Worm (Caenorhabditis elegans) whole organism, L2 larva: ENCODE results near the gene spn-4.
A peak's percentile ranks its signal among the peaks of the same experiment; 100 is the strongest.

Source experiments
- C34F6.9 ChIP-seq: fragments of 150-350 bp; optimal IDR thresholded peaks from 2 replicates; lab custom pipeline; 2014; ENCODE audit warnings: missing biosample characterization, missing genetic modification characterization
- F13H6.1 ChIP-seq: sonication (generic microtip); optimal IDR thresholded peaks from 2 replicates; lab custom pipeline; 2016; ENCODE audit warnings: missing genetic modification characterization, missing compliant biosample characterization
- R02D3.7 ChIP-seq: fragments of 150-350 bp; optimal IDR thresholded peaks from 2 replicates; lab custom pipeline; 2014; ENCODE audit warnings: missing biosample characterization, missing genetic modification characterization
- Y55F3AM.14 ChIP-seq: fragments of 200-800 bp; sonication (Bioruptor generic); optimal IDR thresholded peaks from 2 replicates; lab custom pipeline; 2018; ENCODE audit warnings: mild to moderate bottlenecking, missing genetic modification characterization, missing compliant biosample characterization
- ZK546.5 ChIP-seq: sonication (generic microtip); optimal IDR thresholded peaks from 2 replicates; lab custom pipeline; 2017; ENCODE audit warnings: missing biosample characterization, missing genetic modification characterization
- aly-2 ChIP-seq: fragments of 150-350 bp; optimal IDR thresholded peaks from 2 replicates; lab custom pipeline; 2014; ENCODE audit warnings: missing biosample characterization, missing genetic modification characterization
- blmp-1 ChIP-seq: sonication (generic microtip); optimal IDR thresholded peaks from 2 replicates; lab custom pipeline; 2017; ENCODE audit warnings: missing genetic modification characterization, mild to moderate bottlenecking, missing compliant biosample characterization, antibody characterized with exemption, moderate library complexity; ENCODE audit not compliant: insufficient read depth
- ceh-16 ChIP-seq: fragments of 150-350 bp; optimal IDR thresholded peaks from 2 replicates; lab custom pipeline; 2014; ENCODE audit warnings: missing biosample characterization, missing genetic modification characterization
- crh-2 ChIP-seq: sonication (generic microtip); optimal IDR thresholded peaks from 2 replicates; lab custom pipeline; 2017; ENCODE audit warnings: missing biosample characterization, missing genetic modification characterization
- dmd-4 ChIP-seq: sonication (generic microtip); optimal IDR thresholded peaks from 2 replicates; lab custom pipeline; 2017; ENCODE audit warnings: missing biosample characterization, missing genetic modification characterization
- egl-27 ChIP-seq: sonication (generic microtip); optimal IDR thresholded peaks from 3 replicates; lab custom pipeline; 2017; ENCODE audit warnings: missing biosample characterization, missing genetic modification reagents, missing genetic modification characterization
- elt-3 ChIP-seq: sonication (generic microtip); optimal IDR thresholded peaks from 2 replicates; lab custom pipeline; 2017; ENCODE audit warnings: missing biosample characterization, missing genetic modification characterization
- fos-1 ChIP-seq: fragments of 150-350 bp; optimal IDR thresholded peaks from 2 replicates; lab custom pipeline; 2014; ENCODE audit warnings: missing biosample characterization, missing genetic modification characterization
- lin-11 ChIP-seq: fragments of 150-350 bp; sonication (generic microtip); optimal IDR thresholded peaks from 2 replicates; lab custom pipeline; 2014; ENCODE audit warnings: missing biosample characterization, missing genetic modification characterization, inconsistent platforms, mixed read lengths
- lin-13 ChIP-seq: fragments of 150-350 bp; optimal IDR thresholded peaks from 2 replicates; lab custom pipeline; 2014; ENCODE audit warnings: missing biosample characterization, missing genetic modification reagents, missing genetic modification characterization
- lin-39 ChIP-seq: fragments of 150-350 bp; optimal IDR thresholded peaks from 2 replicates; lab custom pipeline; 2014; ENCODE audit warnings: missing biosample characterization, missing genetic modification reagents, missing genetic modification characterization
- lsy-2 ChIP-seq, 2 experiments: fragments of 150-350 bp in 1 of 2; sonication (generic microtip) in 1 of 2; optimal IDR thresholded peaks; 2 replicates each; lab custom pipeline; 2014 to 2017; ENCODE audit warnings: missing biosample characterization in 2 of 2, missing genetic modification characterization in 2 of 2
- mab-5 ChIP-seq: fragments of 150-350 bp; optimal IDR thresholded peaks from 2 replicates; lab custom pipeline; 2014; ENCODE audit warnings: missing biosample characterization, missing genetic modification characterization
- mbf-1 ChIP-seq: sonication (generic microtip); optimal IDR thresholded peaks from 2 replicates; lab custom pipeline; 2017; ENCODE audit warnings: missing biosample characterization, missing genetic modification characterization
- mdl-1 ChIP-seq, 2 experiments: fragments of 150-350 bp in 1 of 2; sonication (generic microtip) in 1 of 2; optimal IDR thresholded peaks; 2 replicates each; lab custom pipeline; 2017; ENCODE audit warnings: missing biosample characterization in 2 of 2, missing genetic modification characterization in 2 of 2
- nhr-129 ChIP-seq: fragments of 150-350 bp; optimal IDR thresholded peaks from 2 replicates; lab custom pipeline; 2014; ENCODE audit warnings: missing biosample characterization, missing genetic modification characterization
- nhr-21 ChIP-seq: fragments of 150-350 bp; optimal IDR thresholded peaks from 2 replicates; lab custom pipeline; 2014; ENCODE audit warnings: missing biosample characterization, missing genetic modification characterization
- nhr-23 ChIP-seq: fragments of 150-350 bp; optimal IDR thresholded peaks from 2 replicates; lab custom pipeline; 2014; ENCODE audit warnings: missing biosample characterization, missing genetic modification reagents, missing genetic modification characterization
- nhr-237 ChIP-seq: fragments of 150-350 bp; optimal IDR thresholded peaks from 2 replicates; lab custom pipeline; 2014; ENCODE audit warnings: missing biosample characterization, missing genetic modification characterization
- nhr-25 ChIP-seq: fragments of 150-350 bp; sonication (generic microtip); optimal IDR thresholded peaks from 3 replicates; lab custom pipeline; 2014; ENCODE audit warnings: missing biosample characterization, missing genetic modification characterization
- nhr-6 ChIP-seq: fragments of 150-350 bp; optimal IDR thresholded peaks from 2 replicates; lab custom pipeline; 2014; ENCODE audit warnings: missing biosample characterization, missing genetic modification characterization
- nhr-77 ChIP-seq: fragments of 150-350 bp; optimal IDR thresholded peaks from 2 replicates; lab custom pipeline; 2014; ENCODE audit warnings: missing biosample characterization, missing genetic modification characterization
- sem-4 ChIP-seq: fragments of 150-350 bp; optimal IDR thresholded peaks from 2 replicates; lab custom pipeline; 2014; ENCODE audit warnings: missing biosample characterization, missing genetic modification reagents, missing genetic modification characterization
- skn-1 ChIP-seq: sonication (generic microtip); optimal IDR thresholded peaks from 2 replicates; lab custom pipeline; 2017; ENCODE audit warnings: missing biosample characterization, missing genetic modification characterization
- sma-3 ChIP-seq: sonication (generic microtip); optimal IDR thresholded peaks from 2 replicates; lab custom pipeline; 2016; ENCODE audit warnings: missing genetic modification reagents, missing genetic modification characterization, missing compliant biosample characterization
- sma-9 ChIP-seq, 2 experiments: fragments of 150-350 bp in 1 of 2; sonication (generic microtip) in 1 of 2; optimal IDR thresholded peaks; 2 replicates each; lab custom pipeline; 2014 to 2016; ENCODE audit warnings: missing genetic modification characterization in 2 of 2, mild to moderate bottlenecking in 1 of 2, missing biosample characterization in 1 of 2, missing compliant biosample characterization in 1 of 2, missing genetic modification reagents in 1 of 2, moderate library complexity in 1 of 2
- snpc-4 ChIP-seq: fragments of 150-350 bp; optimal IDR thresholded peaks from 2 replicates; lab custom pipeline; 2014; ENCODE audit warnings: missing biosample characterization, missing genetic modification characterization
- unc-39 ChIP-seq: fragments of 150-350 bp; optimal IDR thresholded peaks from 2 replicates; lab custom pipeline; 2014; ENCODE audit warnings: missing biosample characterization, missing genetic modification characterization
- unc-55 ChIP-seq: fragments of 150-350 bp; sonication (generic microtip); optimal IDR thresholded peaks from 3 replicates; lab custom pipeline; 2014; ENCODE audit warnings: missing biosample characterization, missing genetic modification reagents, missing genetic modification characterization
- unc-62 ChIP-seq: fragments of 150-350 bp; optimal IDR thresholded peaks from 2 replicates; lab custom pipeline; 2014; ENCODE audit warnings: missing biosample characterization, missing genetic modification reagents, missing genetic modification characterization
- ztf-1 ChIP-seq: fragments of 200-800 bp; sonication (Bioruptor generic); conservative IDR thresholded peaks from 2 replicates; pipeline ENCODE4 v1.3.6; 2022; ENCODE audit warnings: missing genetic modification characterization, missing compliant biosample characterization
- ztf-4 ChIP-seq: fragments of 150-350 bp; optimal IDR thresholded peaks from 2 replicates; lab custom pipeline; 2014; ENCODE audit warnings: missing biosample characterization, missing genetic modification characterization

Gene spn-4

DNA sequence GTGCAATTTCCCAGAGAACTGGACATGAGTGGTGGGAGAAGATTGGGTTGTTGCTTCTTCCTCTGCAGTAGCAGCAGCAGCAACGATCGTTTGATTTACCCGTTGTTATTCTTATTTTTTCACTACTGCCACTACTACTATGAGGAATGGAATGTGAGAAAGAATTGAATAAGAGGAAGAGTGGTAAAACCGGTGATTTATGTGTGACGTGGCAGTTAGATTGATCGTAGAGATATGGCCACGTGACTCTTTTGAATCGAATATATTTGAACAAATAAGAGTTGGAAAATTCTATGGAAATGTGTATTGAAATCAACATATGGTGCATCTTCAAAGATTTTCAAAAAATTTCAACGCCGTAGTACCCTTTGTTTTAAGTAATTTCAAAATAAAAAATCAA lies 11.6 kb upstream of the spn-4 start:
- peak; percentile 7 for TF ChIP-seq C34F6.9
- TF ChIP-seq nhr-6 = no peak
- no peak for TF ChIP-seq elt-3 (tag; lab: Kevin White, UChicago)
- no peak for TF ChIP-seq unc-39
- no peak for TF ChIP-seq sma-9 (GFP tag; optimal IDR thresholded peaks at IDR 0.05; lab: Kevin White, UChicago)
- TF ChIP-seq sma-9 (tag; optimal IDR thresholded peaks at IDR 0.05; lab: Kevin White, UChicago) = no peak
- no peak for TF ChIP-seq dmd-4 (tag; lab: Kevin White, UChicago)
- no peak for TF ChIP-seq ztf-4 (tag; lab: Kevin White, UChicago)
- TF ChIP-seq mdl-1 (tag; optimal IDR thresholded peaks at IDR 0.05; lab: Kevin White, UChicago) = no peak
- peak; percentile 83 for TF ChIP-seq crh-2 (tag; lab: Kevin White, UChicago)
- TF ChIP-seq snpc-4 = no peak

ce11 chrV:6793744-6794239 lies 9.1 kb upstream of the spn-4 start, which contains the start of gene ZC404.1:
ZC404.1 (plus strand) TSS chrV:6794189.
- no peak for TF ChIP-seq crh-2 (tag; lab: Kevin White, UChicago)
- TF ChIP-seq skn-1 = no peak
- TF ChIP-seq blmp-1 (tag; lab: Kevin White, UChicago) = no peak
- no peak for TF ChIP-seq unc-62 (GFP tag; lab: Kevin White, UChicago)
- no peak for TF ChIP-seq mab-5 (tag; lab: Kevin White, UChicago)
- peak; percentile 6 for TF ChIP-seq nhr-129 (tag; lab: Kevin White, UChicago)
- no peak for TF ChIP-seq lin-11 (tag; lab: Kevin White, UChicago)
- TF ChIP-seq unc-55 (GFP tag; lab: Kevin White, UChicago) = peak; percentile 38
- TF ChIP-seq fos-1 = no peak
- no peak for TF ChIP-seq sem-4 (tag; lab: Kevin White, UChicago)
- peak; percentile 27 for TF ChIP-seq ceh-16 (tag; lab: Kevin White, UChicago)
- TF ChIP-seq F13H6.1 = peak; percentile 34
- no peak for TF ChIP-seq nhr-21
- TF ChIP-seq nhr-25 (tag; lab: Kevin White, UChicago) = no peak
- TF ChIP-seq elt-3 (tag; lab: Kevin White, UChicago) = no peak
- no peak for TF ChIP-seq C34F6.9
- TF ChIP-seq snpc-4 = peak; percentile 62
- no peak for TF ChIP-seq ztf-4 (tag; lab: Kevin White, UChicago)
- TF ChIP-seq sma-9 (GFP tag; optimal IDR thresholded peaks at IDR 0.05; lab: Kevin White, UChicago) = no peak
- no peak for TF ChIP-seq sma-9 (tag; optimal IDR thresholded peaks at IDR 0.05; lab: Kevin White, UChicago)
- TF ChIP-seq nhr-237 (tag; lab: Kevin White, UChicago) = no peak

- TF ChIP-seq lsy-2 (tag; optimal IDR thresholded peaks at IDR 0.05; lab: Kevin White, UChicago) (peak in 1 of 2 experiments; percentile 27), sem-4 (tag; lab: Kevin White, UChicago) (no peak)
Observed at ce11 chrV:6792973-6793372, 8.3 kb upstream of the spn-4 start.

DNA sequence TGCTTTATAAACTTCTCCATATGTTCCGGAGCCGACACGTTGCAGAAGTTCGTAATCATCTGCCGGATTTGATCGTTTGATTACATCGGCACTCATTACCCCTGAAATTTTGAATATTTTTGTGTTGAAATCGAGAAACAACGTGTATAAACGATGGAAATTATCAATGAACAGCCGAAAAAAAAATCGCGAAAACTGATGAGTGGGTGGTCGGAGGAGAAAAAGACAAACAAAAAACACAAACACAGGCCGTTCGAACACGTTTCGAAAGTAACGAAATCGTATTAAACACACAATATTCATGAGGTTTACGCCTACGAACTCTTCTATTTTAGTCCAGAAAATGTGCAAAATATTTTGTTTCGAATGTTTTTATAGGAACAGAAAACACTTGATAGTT lies 7.9 kb upstream of the spn-4 start, which contains the start of gene gck-2:
TSS of gene gck-2 (minus strand) at position 101 of the 400 bp plus-strand sequence.
- no peak for TF ChIP-seq unc-62 (GFP tag; lab: Kevin White, UChicago)
- TF ChIP-seq mbf-1 = no peak
- no peak for TF ChIP-seq ZK546.5
- TF ChIP-seq egl-27 (tag; lab: Kevin White, UChicago) = no peak
- no peak for TF ChIP-seq Y55F3AM.14
- no peak for TF ChIP-seq aly-2 (tag; lab: Kevin White, UChicago)
- no peak for TF ChIP-seq ztf-4 (tag; lab: Kevin White, UChicago)
- TF ChIP-seq lsy-2 (tag; optimal IDR thresholded peaks at IDR 0.05; lab: Kevin White, UChicago) = no peak
- TF ChIP-seq lin-39 (tag; lab: Kevin White, UChicago) = no peak
- TF ChIP-seq sma-3 (GFP tag; lab: Kevin White, UChicago) = no peak
- no peak for TF ChIP-seq sem-4 (tag; lab: Kevin White, UChicago)
- TF ChIP-seq ceh-16 (tag; lab: Kevin White, UChicago) = no peak
- TF ChIP-seq nhr-77 (tag; lab: Kevin White, UChicago) = no peak

ce11 chrV:6787906-6788430 lies 3.3 kb upstream of the spn-4 start, which contains the start of gene ZC404.2:
ZC404.2 (plus strand) TSS chrV:6787952.
- TF ChIP-seq R02D3.7 (tag; lab: Kevin White, UChicago) = no peak
- no peak for TF ChIP-seq nhr-23
- no peak for TF ChIP-seq ztf-1
- no peak for TF ChIP-seq mdl-1 (tag; optimal IDR thresholded peaks at IDR 0.05; lab: Kevin White, UChicago)
- no peak for TF ChIP-seq mab-5 (tag; lab: Kevin White, UChicago)
- TF ChIP-seq snpc-4 = no peak
- TF ChIP-seq lin-13 (GFP tag; lab: Kevin White, UChicago) = no peak
